Worm (Caenorhabditis elegans) whole organism, early embryonic: ENCODE measurements around the gene ceh-54.

ENCODE experiments used
- B0310.2 ChIP-seq: sonication (generic microtip); optimal IDR thresholded peaks from 2 replicates; lab custom pipeline; 2016; ENCODE audit warnings: mild to moderate bottlenecking, missing genetic modification characterization, missing compliant biosample characterization
- F13C5.2 ChIP-seq: sonication (generic microtip); optimal IDR thresholded peaks from 2 replicates; lab custom pipeline; 2017; ENCODE audit warnings: mild to moderate bottlenecking, missing genetic modification characterization, inconsistent platforms, missing compliant biosample characterization
- aly-1 ChIP-seq: sonication (generic microtip); optimal IDR thresholded peaks from 2 replicates; lab custom pipeline; 2016; ENCODE audit warnings: missing genetic modification characterization, missing compliant biosample characterization
- ama-1 ChIP-seq: fragments of 150-350 bp; optimal IDR thresholded peaks from 2 replicates; lab custom pipeline; 2014
- ceh-13 ChIP-seq: fragments of 200-800 bp; sonication (Bioruptor generic); optimal IDR thresholded peaks from 2 replicates; lab custom pipeline; 2018; ENCODE audit warnings: mild to moderate bottlenecking, missing genetic modification characterization, missing compliant biosample characterization
- ceh-36 ChIP-seq: sonication (generic microtip); optimal IDR thresholded peaks from 2 replicates; lab custom pipeline; 2016; ENCODE audit warnings: missing genetic modification characterization, inconsistent platforms, missing compliant biosample characterization
- ets-7 ChIP-seq: sonication (generic microtip); optimal IDR thresholded peaks from 2 replicates; lab custom pipeline; 2016; ENCODE audit warnings: missing genotype, missing genetic modification characterization, missing compliant biosample characterization
- flt-1 ChIP-seq: fragments of 200-800 bp; sonication (Bioruptor generic); IDR thresholded peaks from 2 replicates; pipeline ENCODE4 v1.3.6; 2022; ENCODE audit warnings: missing genetic modification characterization, missing compliant biosample characterization
- hmbx-1 ChIP-seq: sonication (generic microtip); optimal IDR thresholded peaks from 2 replicates; lab custom pipeline; 2016; ENCODE audit warnings: mild to moderate bottlenecking, missing genetic modification characterization, missing compliant biosample characterization
- hmg-4 ChIP-seq: fragments of 200-800 bp; sonication (Bioruptor generic); optimal IDR thresholded peaks from 2 replicates; lab custom pipeline; 2018; ENCODE audit warnings: mild to moderate bottlenecking, missing genetic modification characterization, missing compliant biosample characterization
- hnd-1 ChIP-seq: sonication (generic microtip); optimal IDR thresholded peaks from 2 replicates; lab custom pipeline; 2016; ENCODE audit warnings: missing genetic modification characterization, missing compliant biosample characterization
- pes-1 ChIP-seq: fragments of 200-800 bp; sonication (Bioruptor generic); IDR thresholded peaks from 2 replicates; pipeline ENCODE4 v1.3.6; 2022; ENCODE audit warnings: missing genetic modification reagents, missing genetic modification characterization, missing compliant biosample characterization
- scrt-1 ChIP-seq: fragments of 200-800 bp; sonication (Bioruptor generic); IDR thresholded peaks from 2 replicates; pipeline ENCODE4 v1.3.6; 2022; ENCODE audit warnings: missing genetic modification characterization, missing compliant biosample characterization
- sea-1 ChIP-seq: fragments of 200-800 bp; sonication (Bioruptor generic); conservative IDR thresholded peaks from 2 replicates; pipeline ENCODE4 v1.3.6; 2022; ENCODE audit warnings: missing genetic modification characterization, missing compliant biosample characterization
- tbx-11 ChIP-seq: fragments of 200-800 bp; sonication (Bioruptor generic); IDR thresholded peaks from 2 replicates; pipeline ENCODE4 v1.3.6; 2022; ENCODE audit warnings: missing genetic modification characterization, missing compliant biosample characterization
- tbx-37 ChIP-seq: fragments of 200-800 bp; sonication (Bioruptor generic); conservative IDR thresholded peaks from 2 replicates; pipeline ENCODE4 v1.3.6; 2022; ENCODE audit warnings: missing genetic modification reagents, missing genetic modification characterization, missing compliant biosample characterization
- tra-4 ChIP-seq: sonication (generic microtip); optimal IDR thresholded peaks from 2 replicates; lab custom pipeline; 2017; ENCODE audit warnings: missing genetic modification characterization, missing compliant biosample characterization

ceh-54 gene

DNA sequence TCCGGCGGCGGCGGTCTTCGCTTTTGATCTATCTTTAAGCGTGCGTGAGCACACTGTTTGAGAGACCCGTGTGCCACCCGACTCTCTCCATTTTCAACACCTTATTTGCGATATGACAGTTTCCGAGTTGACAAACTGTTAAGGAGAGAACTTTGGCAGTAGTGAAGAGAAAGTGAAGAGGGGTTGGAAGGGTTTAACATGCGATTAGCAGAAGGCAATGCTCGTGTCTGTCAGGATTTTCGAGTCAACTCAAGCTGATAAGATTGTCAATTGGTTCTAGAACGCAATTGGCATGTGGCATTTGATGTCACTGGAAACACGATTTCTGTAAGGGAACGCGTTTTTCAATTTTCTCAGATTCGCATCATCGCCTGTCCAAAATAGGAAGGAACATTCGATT, 26.7 kb downstream of the ceh-54 start:
- no peak for TF ChIP-seq tra-4 (tag; lab: Kevin White, UChicago)
- TF ChIP-seq ceh-36 (tag; lab: Kevin White, UChicago): no peak
- TF ChIP-seq sea-1 (GFP tag; lab: Robert Waterston, UW): no peak
- TF ChIP-seq scrt-1 (GFP tag; lab: Robert Waterston, UW): no peak
- no peak for TF ChIP-seq F13C5.2
- no peak for TF ChIP-seq hnd-1 (tag; lab: Kevin White, UChicago)
- no peak for TF ChIP-seq hmbx-1
- TF ChIP-seq aly-1 (tag; lab: Kevin White, UChicago): no peak
- TF ChIP-seq B0310.2 (tag; lab: Kevin White, UChicago): no peak
- no peak for TF ChIP-seq ceh-13 (GFP tag; lab: Kevin White, UChicago)
- TF ChIP-seq ets-7 (tag; lab: Kevin White, UChicago): no peak
- TF ChIP-seq tbx-37 (GFP tag; lab: Robert Waterston, UW): no peak
- TF ChIP-seq tbx-11: no peak
- TF ChIP-seq flt-1 (GFP tag; lab: Robert Waterston, UW): no peak
- no peak for TF ChIP-seq ama-1 (lab: Kevin White, UChicago)
- no peak for TF ChIP-seq pes-1
- TF ChIP-seq hmg-4 (GFP tag; lab: Kevin White, UChicago): no peak

DNA sequence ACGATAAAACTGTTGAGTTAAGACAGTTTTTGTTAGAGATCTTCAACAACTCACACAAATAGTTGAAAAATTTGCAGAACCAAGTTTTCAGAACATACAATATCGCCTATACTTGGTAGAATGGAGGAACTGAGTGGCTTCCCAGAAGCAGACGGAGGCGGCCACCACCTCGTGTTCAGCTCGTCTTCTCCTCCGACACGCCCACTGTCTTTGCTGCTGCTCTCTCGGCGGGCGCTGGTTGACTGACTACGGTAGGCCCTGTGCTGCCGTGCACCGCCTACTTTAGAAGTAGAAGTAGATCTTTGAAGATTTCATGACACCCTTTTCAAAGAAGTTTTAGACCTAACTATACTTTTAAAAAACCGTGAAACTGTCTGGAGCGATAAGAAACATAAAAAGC, 32.0 kb downstream of the ceh-54 start:
- TF ChIP-seq hmbx-1: no peak
- TF ChIP-seq tbx-11: no peak
- TF ChIP-seq ama-1 (lab: Kevin White, UChicago): no peak
- TF ChIP-seq hmg-4 (GFP tag; lab: Kevin White, UChicago): no peak
- no peak for TF ChIP-seq B0310.2 (tag; lab: Kevin White, UChicago)
- no peak for TF ChIP-seq pes-1
- TF ChIP-seq flt-1 (GFP tag; lab: Robert Waterston, UW): no peak
- no peak for TF ChIP-seq sea-1 (GFP tag; lab: Robert Waterston, UW)
- TF ChIP-seq F13C5.2: no peak
- TF ChIP-seq tbx-37 (GFP tag; lab: Robert Waterston, UW): no peak

DNA sequence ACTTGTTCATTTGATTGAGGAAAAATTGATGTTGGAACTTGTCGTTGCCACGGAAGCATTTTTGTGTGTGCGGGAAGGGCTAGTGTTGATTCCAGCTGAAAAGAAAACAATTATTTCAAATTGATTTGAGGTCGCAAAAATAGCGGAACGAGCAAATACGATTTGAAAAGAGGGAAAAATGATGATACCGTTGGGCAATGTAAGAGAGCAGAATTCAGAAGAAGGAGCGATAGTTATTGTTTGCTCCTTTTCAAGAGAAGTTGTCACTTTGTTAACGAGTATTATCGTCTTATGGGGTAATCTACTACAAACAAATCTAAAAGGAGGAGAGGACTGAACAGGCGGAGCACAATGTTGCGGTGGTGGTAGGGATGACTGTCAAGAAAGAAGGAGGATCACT, 33.6 kb downstream of the ceh-54 start, which contains the start of gene odd-2:
TSS of gene odd-2 (minus strand) at position 101 of the 400 bp plus-strand sequence.
- TF ChIP-seq ceh-13 (GFP tag; lab: Kevin White, UChicago) (no peak), B0310.2 (tag; lab: Kevin White, UChicago) (no peak), tbx-37 (GFP tag; lab: Robert Waterston, UW) (no peak), tra-4 (tag; lab: Kevin White, UChicago) (no peak), hnd-1 (tag; lab: Kevin White, UChicago) (no peak), flt-1 (GFP tag; lab: Robert Waterston, UW) (no peak), hmbx-1 (no peak), hmg-4 (GFP tag; lab: Kevin White, UChicago) (no peak), tbx-11 (no peak), aly-1 (tag; lab: Kevin White, UChicago) (no peak), ama-1 (lab: Kevin White, UChicago) (no peak), pes-1 (no peak), scrt-1 (GFP tag; lab: Robert Waterston, UW) (no peak), ceh-36 (tag; lab: Kevin White, UChicago) (no peak), sea-1 (GFP tag; lab: Robert Waterston, UW) (no peak), F13C5.2 (no peak), ets-7 (tag; lab: Kevin White, UChicago) (no peak)

DNA sequence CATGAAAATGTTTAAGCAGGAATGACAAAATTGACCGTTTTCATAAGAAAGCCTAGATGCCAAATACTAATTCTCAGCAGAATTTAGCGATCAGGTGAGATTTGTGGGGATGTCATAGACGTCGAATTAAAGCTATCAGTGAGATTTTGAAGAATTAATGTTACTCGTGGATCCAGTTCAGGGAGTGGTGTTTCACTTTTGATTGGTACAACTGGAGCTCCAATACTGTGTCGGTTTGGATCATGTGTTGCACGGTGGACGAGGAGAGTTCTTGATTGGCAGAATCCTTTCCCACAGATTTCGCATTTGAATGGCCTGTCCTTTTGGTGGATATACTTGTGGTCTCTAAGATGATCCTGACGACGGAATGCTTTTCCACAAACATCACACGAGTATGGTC, 34.5 kb downstream of the ceh-54 start:
- TF ChIP-seq B0310.2 (tag; lab: Kevin White, UChicago) (no peak), flt-1 (GFP tag; lab: Robert Waterston, UW) (no peak), hmbx-1 (no peak), pes-1 (no peak), tbx-37 (GFP tag; lab: Robert Waterston, UW) (no peak), tbx-11 (no peak), tra-4 (tag; lab: Kevin White, UChicago) (no peak), sea-1 (GFP tag; lab: Robert Waterston, UW) (no peak), hnd-1 (tag; lab: Kevin White, UChicago) (no peak), scrt-1 (GFP tag; lab: Robert Waterston, UW) (no peak), F13C5.2 (no peak), ceh-36 (tag; lab: Kevin White, UChicago) (no peak), hmg-4 (GFP tag; lab: Kevin White, UChicago) (no peak), ets-7 (tag; lab: Kevin White, UChicago) (no peak), ceh-13 (GFP tag; lab: Kevin White, UChicago) (no peak), ama-1 (lab: Kevin White, UChicago) (no peak), aly-1 (tag; lab: Kevin White, UChicago) (no peak)

DNA sequence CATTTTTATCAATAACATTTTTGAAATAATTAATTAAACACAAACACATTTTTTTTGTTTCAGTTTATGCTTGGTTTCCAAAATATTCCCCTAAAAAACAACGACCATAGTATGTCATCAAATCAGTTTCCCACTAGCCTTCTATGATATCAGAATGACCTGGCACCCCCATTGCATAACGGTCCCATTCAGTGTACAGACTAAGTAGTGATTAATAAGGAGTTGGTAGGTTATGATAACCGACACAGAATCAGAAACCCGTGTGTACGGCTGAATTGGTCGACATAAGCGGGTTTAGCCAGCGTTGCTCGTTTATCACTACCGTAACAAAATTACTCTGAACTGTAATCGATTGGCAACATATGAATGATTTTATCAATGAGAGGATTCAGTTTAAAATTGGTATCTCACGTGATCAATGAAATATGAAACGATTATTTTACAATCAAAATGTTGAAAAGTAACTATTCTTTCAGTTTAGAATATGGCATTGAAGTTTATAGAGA, 36.6 kb downstream of the ceh-54 start:
- no peak for TF ChIP-seq scrt-1 (GFP tag; lab: Robert Waterston, UW)
- no peak for TF ChIP-seq hmbx-1
- no peak for TF ChIP-seq hmg-4 (GFP tag; lab: Kevin White, UChicago)
- no peak for TF ChIP-seq ceh-13 (GFP tag; lab: Kevin White, UChicago)
- no peak for TF ChIP-seq sea-1 (GFP tag; lab: Robert Waterston, UW)
- TF ChIP-seq aly-1 (tag; lab: Kevin White, UChicago): no peak
- TF ChIP-seq flt-1 (GFP tag; lab: Robert Waterston, UW): no peak
- TF ChIP-seq tbx-11: no peak
- TF ChIP-seq B0310.2 (tag; lab: Kevin White, UChicago): no peak

DNA sequence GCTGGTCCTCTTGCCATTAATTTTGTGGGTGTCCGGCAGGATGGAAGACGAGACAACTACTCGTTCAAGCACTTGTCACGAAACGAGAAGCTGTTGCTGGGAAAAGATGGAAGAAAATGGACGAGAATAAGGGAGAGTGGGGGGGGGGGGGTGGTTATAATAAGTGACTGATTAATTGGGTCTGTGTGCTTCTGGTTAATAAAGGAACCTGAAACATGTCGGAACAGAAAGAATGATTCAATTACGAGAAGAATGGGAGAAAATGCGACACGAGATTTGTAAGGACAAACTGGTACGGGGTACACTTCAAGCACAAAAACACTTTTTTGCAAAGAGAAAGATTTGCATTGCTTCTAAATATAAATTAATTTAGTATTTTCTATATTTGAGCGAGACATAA, 38.6 kb downstream of the ceh-54 start:
- TF ChIP-seq hnd-1 (tag; lab: Kevin White, UChicago) (no peak), hmg-4 (GFP tag; lab: Kevin White, UChicago) (no peak), ets-7 (tag; lab: Kevin White, UChicago) (no peak), hmbx-1 (no peak), sea-1 (GFP tag; lab: Robert Waterston, UW) (no peak), ceh-36 (tag; lab: Kevin White, UChicago) (no peak), pes-1 (no peak), B0310.2 (tag; lab: Kevin White, UChicago) (no peak), tra-4 (tag; lab: Kevin White, UChicago) (no peak), F13C5.2 (no peak), scrt-1 (GFP tag; lab: Robert Waterston, UW) (no peak), ama-1 (lab: Kevin White, UChicago) (no peak), tbx-11 (no peak), tbx-37 (GFP tag; lab: Robert Waterston, UW) (no peak), flt-1 (GFP tag; lab: Robert Waterston, UW) (no peak), ceh-13 (GFP tag; lab: Kevin White, UChicago) (no peak), aly-1 (tag; lab: Kevin White, UChicago) (no peak)
